Fruit fly (Drosophila melanogaster) whole organism: Measurements from ENCODE around the gene bwa.
A peak's percentile ranks its signal among the peaks of the same experiment; 100 is the strongest.

Experiments
- CG8478 ChIP-seq: fragments of >200 bp; optimal IDR thresholded peaks from 2 replicates; lab custom pipeline; 2018; ENCODE audit warnings: inconsistent platforms
- Dll ChIP-seq: fragments of >200 bp; optimal IDR thresholded peaks from 2 replicates; lab custom pipeline; 2017
- EcR ChIP-seq, 2 experiments: fragments of >200 bp; optimal IDR thresholded peaks; 2 replicates each; lab custom pipeline; 2017; ENCODE audit warnings: missing biosample characterization in 2 of 2, missing genetic modification characterization in 2 of 2, missing genetic modification reagents in 2 of 2
- pan ChIP-seq: fragments of >200 bp; optimal IDR thresholded peaks from 2 replicates; lab custom pipeline; 2017
- psq ChIP-seq: fragments of >200 bp; optimal IDR thresholded peaks from 2 replicates; lab custom pipeline; 2017
- usp ChIP-seq: fragments of >200 bp; optimal IDR thresholded peaks from 2 replicates; lab custom pipeline; 2017; ENCODE audit warnings: missing biosample characterization, missing genetic modification characterization, mixed read lengths

The bwa gene

DNA sequence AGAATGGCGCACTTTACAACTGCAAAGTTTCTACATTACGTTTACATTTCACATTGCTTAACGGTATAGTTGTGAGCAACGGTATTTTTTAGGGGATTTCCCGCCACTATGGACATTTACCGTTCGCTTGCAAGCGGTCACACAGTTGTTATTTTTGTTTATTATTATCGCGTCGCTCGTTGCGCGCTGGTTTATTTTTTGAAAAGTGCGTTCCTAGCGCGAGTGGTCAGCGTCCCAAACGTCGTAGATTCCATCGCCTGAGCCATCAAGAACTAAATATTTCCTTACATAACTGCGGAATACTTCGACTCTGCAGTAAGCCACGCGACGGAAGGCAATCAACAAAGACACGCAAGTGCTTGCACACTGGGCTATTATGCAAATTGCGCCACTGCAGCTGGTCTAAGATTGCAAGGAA, at the start of gene bwa:
Gene bwa (plus strand): TSS at position 159 of the 418 bp plus-strand sequence.
- TF ChIP-seq CG8478 (lab: Kevin White, UChicago) (no peak), psq (no peak), usp (GFP tag; lab: Kevin White, UChicago) (no peak), pan (lab: Kevin White, UChicago) (no peak), Dll (lab: Kevin White, UChicago) (no peak), EcR (GFP tag; optimal IDR thresholded peaks at IDR 0.05; lab: Kevin White, UChicago) (no peak)

DNA sequence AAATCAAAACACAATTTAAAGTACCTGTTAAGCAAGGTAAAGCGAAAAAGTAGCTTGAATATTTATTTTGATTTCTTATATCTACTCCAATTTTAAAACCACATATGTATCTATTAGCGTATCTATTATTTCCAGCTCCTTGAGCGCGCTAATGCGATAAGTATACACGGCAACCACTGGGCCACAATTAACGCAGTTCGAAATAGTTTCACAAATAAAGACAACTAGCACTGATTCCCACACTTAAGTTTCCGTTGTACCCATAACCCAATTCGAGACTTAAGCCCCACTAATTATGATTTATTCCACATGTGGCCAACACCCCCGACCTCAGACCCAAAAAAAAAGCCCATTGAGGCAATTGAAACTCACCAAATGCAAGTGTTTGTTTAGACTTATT, 49.7 kb upstream of the bwa start:
- TF ChIP-seq psq, result no peak
- TF ChIP-seq Dll (lab: Kevin White, UChicago), result no peak
- no peak for TF ChIP-seq pan (lab: Kevin White, UChicago)
- TF ChIP-seq EcR (GFP tag; optimal IDR thresholded peaks at IDR 0.05; lab: Kevin White, UChicago), result no peak
- no peak for TF ChIP-seq usp (GFP tag; lab: Kevin White, UChicago)
- TF ChIP-seq CG8478 (lab: Kevin White, UChicago), result no peak

DNA sequence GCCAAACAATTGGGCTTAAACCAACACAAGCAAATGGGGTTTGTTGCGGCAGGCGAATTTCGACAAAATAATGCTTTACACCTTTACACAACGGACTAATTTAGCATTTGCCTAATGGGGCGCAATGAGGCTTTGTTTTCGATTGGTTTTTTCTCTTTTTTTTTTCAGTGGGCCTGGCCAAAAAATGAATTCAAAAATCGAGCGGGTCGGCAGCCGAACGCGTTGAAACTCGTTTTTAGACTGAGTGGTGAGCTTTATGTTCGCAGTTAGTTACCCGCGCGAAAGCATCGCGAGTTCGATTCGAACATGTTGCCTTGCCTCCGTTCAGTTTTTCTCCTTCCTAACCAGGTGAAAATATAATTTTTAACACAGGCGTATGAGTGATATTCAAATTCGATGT, 49.1 kb upstream of the bwa start, which contains the start of gene CG43861:
Gene CG43861 (minus strand): TSS at position 228 of the 400 bp plus-strand sequence.
- TF ChIP-seq usp (GFP tag; lab: Kevin White, UChicago), result no peak

DNA sequence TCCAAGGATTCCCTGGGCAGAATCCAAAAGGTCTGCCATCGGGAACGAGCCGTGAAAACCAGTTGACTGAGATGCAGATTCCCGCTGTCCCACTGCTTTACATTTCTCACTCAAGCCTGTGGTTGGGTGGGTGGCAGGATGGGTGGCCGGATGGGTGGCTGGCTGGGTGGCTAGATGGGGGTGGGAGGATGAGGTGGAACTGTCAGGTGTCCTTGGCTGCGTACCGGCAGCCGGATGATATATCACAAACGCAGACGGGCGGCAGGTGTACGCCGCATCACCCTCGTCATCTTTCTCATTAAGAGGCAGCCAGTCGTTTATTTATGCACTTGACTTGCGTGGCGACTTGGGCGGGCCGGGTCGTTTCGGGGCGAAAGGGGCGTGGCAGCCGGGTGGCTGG, 46.1 kb upstream of the bwa start:
- no peak for TF ChIP-seq Dll (lab: Kevin White, UChicago)

DNA sequence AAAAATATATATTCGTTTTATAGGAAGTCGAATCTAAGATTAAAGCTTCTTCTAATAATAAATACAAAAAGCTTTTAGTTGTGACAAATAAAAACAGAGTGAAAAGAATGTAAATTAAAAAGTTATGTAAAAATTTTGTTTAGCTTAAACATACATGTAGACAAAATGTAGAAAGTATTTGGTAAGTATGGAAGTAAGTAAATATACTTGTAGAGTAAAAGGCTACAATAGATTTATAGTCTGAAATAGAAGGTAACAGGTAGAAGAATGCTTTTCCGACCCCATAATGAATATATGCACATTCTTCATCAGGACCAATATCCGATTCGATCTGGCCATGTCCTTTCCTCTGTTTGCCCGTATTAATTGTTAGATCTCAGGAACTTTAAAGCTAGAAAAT, 41.9 kb upstream of the bwa start:
- no peak for TF ChIP-seq psq
- TF ChIP-seq pan (lab: Kevin White, UChicago), result no peak
- no peak for TF ChIP-seq usp (GFP tag; lab: Kevin White, UChicago)
- TF ChIP-seq Dll (lab: Kevin White, UChicago), result no peak
- no peak for TF ChIP-seq CG8478 (lab: Kevin White, UChicago)
- no peak for TF ChIP-seq EcR (GFP tag; optimal IDR thresholded peaks at IDR 0.05; lab: Kevin White, UChicago)

DNA sequence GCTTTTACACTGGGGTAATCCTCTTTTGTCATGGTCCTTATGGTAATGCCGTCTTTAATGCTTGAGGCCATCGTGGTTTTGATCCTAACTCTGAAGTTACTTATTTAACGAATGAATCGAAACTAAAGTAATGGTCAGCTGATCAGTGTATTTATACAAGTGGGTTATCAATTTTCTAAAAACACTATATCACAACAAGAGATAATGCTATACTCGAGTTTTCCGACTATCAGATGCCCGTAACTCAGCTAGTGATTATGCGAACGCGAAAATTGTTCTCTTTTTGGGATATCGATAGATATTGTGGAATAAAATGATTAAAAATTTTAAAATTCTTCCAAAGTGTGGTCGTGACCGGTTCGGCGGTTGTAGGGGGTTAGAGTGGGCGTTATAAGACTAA, 40.5 kb upstream of the bwa start, which contains the start of gene AANATL3:
Gene AANATL3 (minus strand): TSS at position 101 of the 400 bp plus-strand sequence.
- TF ChIP-seq CG8478 (lab: Kevin White, UChicago), result no peak
- no peak for TF ChIP-seq Dll (lab: Kevin White, UChicago)
- no peak for TF ChIP-seq pan (lab: Kevin White, UChicago)
- no peak for TF ChIP-seq psq
- no peak for TF ChIP-seq EcR (GFP tag; optimal IDR thresholded peaks at IDR 0.05; lab: Kevin White, UChicago)

DNA sequence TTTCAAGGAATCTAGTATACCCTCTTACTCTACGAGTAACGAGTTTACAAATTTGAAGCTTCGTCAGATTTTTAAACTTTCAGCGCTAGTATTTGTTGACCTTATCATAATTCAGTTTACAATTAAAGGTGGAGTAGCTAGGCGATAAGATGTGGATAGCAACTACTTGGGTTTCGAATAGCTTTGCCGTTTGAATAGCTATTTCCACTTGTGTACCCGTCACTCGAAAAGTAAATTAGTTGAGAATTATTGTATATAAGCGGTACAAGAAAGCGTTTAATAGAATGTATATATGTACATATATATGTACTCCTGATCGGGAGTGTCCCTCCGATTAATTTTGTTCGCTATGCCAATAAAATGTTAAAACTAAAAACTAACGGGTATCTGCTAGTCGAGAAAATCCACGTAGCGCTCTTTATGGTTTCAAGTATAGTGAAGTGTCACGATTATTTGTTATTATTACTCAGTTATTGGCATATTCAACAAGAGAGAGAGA, 39.8 kb upstream of the bwa start:
- no peak for TF ChIP-seq usp (GFP tag; lab: Kevin White, UChicago)
- no peak for TF ChIP-seq EcR (GFP tag; optimal IDR thresholded peaks at IDR 0.05; lab: Kevin White, UChicago)
- TF ChIP-seq Dll (lab: Kevin White, UChicago), result no peak
- TF ChIP-seq pan (lab: Kevin White, UChicago), result no peak
- no peak for TF ChIP-seq psq
- TF ChIP-seq CG8478 (lab: Kevin White, UChicago), result no peak

DNA sequence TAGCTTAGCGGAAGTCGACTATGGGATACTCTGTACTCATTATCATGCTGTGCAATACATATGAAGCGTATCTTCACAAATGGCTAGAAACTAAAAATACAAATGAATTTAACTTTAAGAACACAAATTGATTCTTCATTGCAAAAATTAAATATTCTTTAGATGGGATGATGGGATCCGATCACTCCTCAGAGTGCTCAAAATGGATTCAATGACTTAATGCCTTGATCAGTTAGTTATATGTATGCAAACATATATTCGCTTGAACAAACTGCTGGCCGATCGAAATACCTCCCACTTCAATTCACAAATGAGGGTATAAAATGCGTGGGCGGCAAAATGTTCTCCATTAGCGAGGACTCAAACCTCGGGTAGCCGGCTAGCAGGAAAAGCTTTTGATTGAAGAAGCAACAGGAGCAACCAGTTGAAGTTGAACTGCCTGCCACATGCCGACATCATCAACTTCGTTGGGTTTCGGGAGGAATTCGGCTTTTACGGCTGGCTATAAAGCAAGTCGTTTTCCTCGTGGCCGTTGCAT, 38.7 kb upstream of the bwa start, which contains the start of gene sNPF:
Gene sNPF (plus strand): TSS at position 534 of the 538 bp plus-strand sequence.
- TF ChIP-seq pan (lab: Kevin White, UChicago) (peak; percentile 27), psq (no peak)

DNA sequence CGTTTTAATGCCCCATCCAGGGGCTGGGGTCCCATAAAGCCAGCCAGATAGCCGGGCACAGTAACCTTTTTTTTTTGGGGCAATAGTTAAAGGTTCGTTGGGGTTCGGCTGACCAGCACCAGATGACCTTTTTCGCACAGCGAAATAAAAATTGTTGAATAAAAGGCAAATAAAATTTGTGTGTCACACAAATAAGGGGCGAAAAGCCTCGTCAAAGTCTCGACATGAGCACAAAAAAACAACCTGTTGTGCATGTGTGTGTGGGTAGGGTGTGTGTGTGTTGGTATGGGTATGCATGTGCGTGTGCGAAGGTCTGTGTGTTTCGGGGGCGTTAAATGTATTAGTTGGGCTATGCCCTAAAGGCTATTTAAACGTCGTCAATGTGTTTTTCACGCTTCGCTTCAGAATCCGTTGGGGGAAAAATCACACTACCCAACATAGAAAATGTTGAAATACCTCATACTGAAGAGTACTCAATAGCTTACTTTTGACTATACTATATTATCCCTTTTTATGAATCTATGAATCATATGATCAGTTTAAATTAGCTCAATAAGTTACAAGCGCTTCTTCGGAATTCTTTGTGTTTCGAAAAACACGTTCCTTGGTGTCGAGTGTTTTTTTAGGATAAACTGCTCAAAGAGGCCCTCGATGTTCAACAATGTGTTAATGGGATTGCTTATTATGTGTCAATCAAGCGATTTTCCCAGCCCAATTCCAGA, 14.9 kb upstream of the bwa start:
- TF ChIP-seq usp (GFP tag; lab: Kevin White, UChicago) (no peak), Dll (lab: Kevin White, UChicago) (no peak), psq (no peak), pan (lab: Kevin White, UChicago) (no peak), EcR (GFP tag; optimal IDR thresholded peaks at IDR 0.05; lab: Kevin White, UChicago) (no peak), CG8478 (lab: Kevin White, UChicago) (no peak)

DNA sequence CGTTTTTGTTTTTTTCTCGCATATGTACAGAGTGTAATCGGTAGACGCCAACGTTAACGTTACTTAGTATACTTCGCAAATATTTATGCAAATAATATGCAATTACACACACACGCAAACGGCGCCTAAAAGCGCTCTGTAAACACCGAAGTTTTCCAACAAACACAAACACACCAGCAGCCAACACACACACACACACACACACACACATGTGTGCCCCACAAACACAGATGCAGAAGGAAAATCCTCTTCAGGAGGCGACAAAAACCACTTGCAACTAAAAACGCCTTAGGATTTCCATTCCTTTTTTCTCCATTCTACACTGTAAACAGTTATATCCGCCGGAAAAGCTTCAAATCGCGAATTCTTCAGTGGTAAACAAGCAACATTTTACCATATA, 8.8 kb upstream of the bwa start:
- TF ChIP-seq CG8478 (lab: Kevin White, UChicago) (no peak), usp (GFP tag; lab: Kevin White, UChicago) (no peak), EcR (GFP tag; optimal IDR thresholded peaks at IDR 0.05; lab: Kevin White, UChicago) (no peak), Dll (lab: Kevin White, UChicago) (no peak), pan (lab: Kevin White, UChicago) (no peak), psq (no peak)

DNA sequence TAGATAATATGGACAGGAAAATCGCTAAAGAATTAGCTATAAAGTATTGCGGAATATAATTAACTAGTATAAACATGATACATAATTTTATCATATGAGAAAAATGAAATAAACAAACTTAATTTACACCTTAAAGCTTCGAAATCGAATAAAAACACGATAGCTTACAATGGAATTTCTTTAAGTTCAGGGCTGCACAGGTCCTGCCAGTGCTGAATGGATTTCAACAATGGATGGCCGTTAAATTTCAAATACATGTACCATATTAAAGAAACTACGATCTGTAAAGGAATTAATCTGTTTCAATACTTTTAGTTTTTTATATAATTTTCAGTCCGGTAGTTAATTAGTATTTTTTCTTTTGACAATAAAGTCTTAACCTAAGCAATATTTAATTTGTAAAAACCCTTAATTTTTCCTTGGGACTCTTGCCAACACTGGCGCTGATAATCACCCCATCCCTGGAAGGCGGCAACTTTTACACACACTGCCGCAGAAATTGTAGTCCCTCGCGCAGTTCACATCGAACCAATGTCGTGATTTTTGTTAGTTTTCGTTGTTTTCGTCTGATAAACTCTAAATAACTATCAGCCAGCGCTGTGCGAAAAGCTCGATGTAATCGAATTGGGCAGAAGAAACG, 5.1 kb upstream of the bwa start, which contains the start of the genes barr and lok:
Gene barr (minus strand): TSS at position 353 of the 640 bp plus-strand sequence.
Gene lok (plus strand): TSS at position 405 of the 640 bp plus-strand sequence.
- TF ChIP-seq Dll (lab: Kevin White, UChicago) (no peak), pan (lab: Kevin White, UChicago) (no peak), EcR (GFP tag; optimal IDR thresholded peaks at IDR 0.05; lab: Kevin White, UChicago) (no peak), usp (GFP tag; lab: Kevin White, UChicago) (no peak), CG8478 (lab: Kevin White, UChicago) (no peak), psq (no peak)

DNA sequence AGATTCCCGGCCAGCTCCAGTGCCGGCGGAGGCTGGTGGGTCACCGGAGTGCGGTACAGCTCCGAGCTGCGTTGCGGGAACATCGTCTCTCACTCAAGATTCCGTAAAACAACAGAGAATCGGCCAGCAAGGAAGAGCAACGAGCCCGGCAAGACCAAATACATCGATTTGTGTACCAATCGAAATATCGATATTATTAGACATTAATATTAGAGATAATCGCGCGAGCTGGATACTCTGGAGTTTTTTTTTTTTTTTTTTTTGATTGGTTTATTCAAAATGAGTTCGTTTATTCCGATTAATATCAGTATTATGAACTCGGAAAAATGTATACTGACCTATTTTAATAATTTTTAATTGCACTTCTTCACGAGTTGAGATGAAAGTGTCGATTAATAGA, 675 bp upstream of the bwa start, which contains the start of gene vls:
Gene vls (minus strand): TSS at position 164 of the 400 bp plus-strand sequence.
- TF ChIP-seq psq (no peak), usp (GFP tag; lab: Kevin White, UChicago) (no peak)
